Worm (Caenorhabditis elegans) whole organism, L4 larva: ENCODE measurements around the gene C06A6.7.

Experiments
- D1046.2 ChIP-seq: fragments of 200-800 bp; sonication (Bioruptor generic); IDR thresholded peaks from 2 replicates; pipeline ENCODE4 v1.3.6; 2022; ENCODE audit warnings: missing genetic modification characterization, missing compliant biosample characterization
- F10B5.3 ChIP-seq: sonication (generic microtip); optimal IDR thresholded peaks from 2 replicates; lab custom pipeline; 2016; ENCODE audit warnings: mild to moderate bottlenecking, missing genetic modification characterization, missing compliant biosample characterization
- F26F4.8 ChIP-seq: fragments of 200-800 bp; sonication (Bioruptor generic); conservative IDR thresholded peaks from 2 replicates; pipeline ENCODE4 v1.3.6; 2022; ENCODE audit warnings: missing genetic modification characterization, missing compliant biosample characterization
- F44E2.7 ChIP-seq: fragments of 200-800 bp; sonication (Bioruptor generic); IDR thresholded peaks from 2 replicates; pipeline ENCODE4 v2.1.2; 2022; ENCODE audit warnings: missing genetic modification characterization, missing compliant biosample characterization
- F49E8.2 ChIP-seq: sonication (generic microtip); optimal IDR thresholded peaks from 2 replicates; lab custom pipeline; 2016; ENCODE audit warnings: missing compliant biosample characterization, mild to moderate bottlenecking, missing genetic modification characterization, borderline replicate concordance
- R02D3.7 ChIP-seq: fragments of 150-350 bp; sonication (generic microtip); optimal IDR thresholded peaks from 3 replicates; lab custom pipeline; 2014; ENCODE audit warnings: missing biosample characterization, missing genetic modification characterization
- Y105C5A.15 ChIP-seq: fragments of 200-800 bp; sonication (Bioruptor generic); IDR thresholded peaks from 2 replicates; pipeline ENCODE4 v1.3.6; 2022; ENCODE audit warnings: missing genetic modification characterization, missing compliant biosample characterization
- Y48G9A.11 ChIP-seq: fragments of 200-800 bp; sonication (Bioruptor generic); IDR thresholded peaks from 2 replicates; pipeline ENCODE4 v1.3.6; 2022; ENCODE audit warnings: missing genetic modification reagents, missing genetic modification characterization, missing compliant biosample characterization
- Y5F2A.4 ChIP-seq: fragments of 200-800 bp; sonication (Bioruptor generic); optimal IDR thresholded peaks from 2 replicates; lab custom pipeline; 2018; ENCODE audit warnings: mild to moderate bottlenecking, missing genetic modification characterization, missing compliant biosample characterization
- Y75B8A.6 ChIP-seq: fragments of 200-800 bp; sonication (Bioruptor generic); IDR thresholded peaks from 2 replicates; pipeline ENCODE4 v1.3.6; 2022; ENCODE audit warnings: missing genetic modification reagents, missing genetic modification characterization, missing compliant biosample characterization
- aly-2 ChIP-seq: sonication (generic microtip); optimal IDR thresholded peaks from 2 replicates; lab custom pipeline; 2018; ENCODE audit warnings: missing biosample characterization, missing genetic modification characterization
- ceh-28 ChIP-seq: fragments of 150-350 bp; optimal IDR thresholded peaks from 2 replicates; lab custom pipeline; 2014; ENCODE audit warnings: missing biosample characterization, missing genetic modification reagents, missing genetic modification characterization
- ceh-32 ChIP-seq: sonication (generic microtip); optimal IDR thresholded peaks from 2 replicates; lab custom pipeline; 2016; ENCODE audit warnings: mild to moderate bottlenecking, missing genetic modification characterization, missing compliant biosample characterization; ENCODE audit not compliant: poor library complexity
- ceh-44 ChIP-seq: fragments of 200-800 bp; sonication (Bioruptor generic); IDR thresholded peaks from 2 replicates; pipeline ENCODE4 v1.3.6; 2022; ENCODE audit warnings: missing genetic modification reagents, missing genetic modification characterization, missing compliant biosample characterization
- ceh-82 ChIP-seq: sonication (generic microtip); optimal IDR thresholded peaks from 2 replicates; lab custom pipeline; 2017; ENCODE audit warnings: missing biosample characterization, missing genetic modification characterization
- cey-2 ChIP-seq: sonication (generic microtip); optimal IDR thresholded peaks from 3 replicates; lab custom pipeline; 2017; ENCODE audit warnings: missing genetic modification characterization, mild to moderate bottlenecking, missing compliant biosample characterization, antibody characterized with exemption, borderline replicate concordance; ENCODE audit not compliant: insufficient read depth
- daf-19 ChIP-seq: fragments of 200-800 bp; sonication (Bioruptor generic); conservative IDR thresholded peaks from 2 replicates; pipeline ENCODE4 v1.3.6; 2022; ENCODE audit warnings: missing genetic modification characterization, missing compliant biosample characterization
- dmd-6 ChIP-seq: fragments of 200-800 bp; sonication (Bioruptor generic); IDR thresholded peaks from 2 replicates; pipeline ENCODE4 v1.3.6; 2022; ENCODE audit warnings: missing genetic modification reagents, missing genetic modification characterization, missing compliant biosample characterization
- dpl-1 ChIP-seq: fragments of 150-350 bp; optimal IDR thresholded peaks from 2 replicates; lab custom pipeline; 2014; ENCODE audit warnings: missing biosample characterization, missing genetic modification reagents, missing genetic modification characterization
- duxl-1 ChIP-seq: sonication (generic microtip); optimal IDR thresholded peaks from 2 replicates; lab custom pipeline; 2016; ENCODE audit warnings: mild to moderate bottlenecking, missing genetic modification characterization, moderate library complexity, missing compliant biosample characterization; ENCODE audit not compliant: poor library complexity
- egl-43 ChIP-seq: fragments of 200-800 bp; sonication (Bioruptor generic); IDR thresholded peaks from 2 replicates; pipeline ENCODE4 v1.3.6; 2022; ENCODE audit warnings: missing genetic modification reagents, missing genetic modification characterization, missing compliant biosample characterization
- gei-8 ChIP-seq: fragments of 200-800 bp; sonication (Bioruptor generic); optimal IDR thresholded peaks from 2 replicates; lab custom pipeline; 2018; ENCODE audit warnings: mild to moderate bottlenecking, missing genetic modification characterization, missing compliant biosample characterization
- hlh-30 ChIP-seq: sonication (generic microtip); optimal IDR thresholded peaks from 2 replicates; lab custom pipeline; 2017; ENCODE audit warnings: antibody characterized with exemption, mild to moderate bottlenecking, missing genetic modification characterization, missing compliant biosample characterization; ENCODE audit not compliant: insufficient read depth
- lin-13 ChIP-seq: fragments of 150-350 bp; optimal IDR thresholded peaks from 2 replicates; lab custom pipeline; 2014; ENCODE audit warnings: missing biosample characterization, missing genetic modification reagents, missing genetic modification characterization
- lin-15B ChIP-seq: fragments of 150-350 bp; sonication (generic microtip); optimal IDR thresholded peaks from 3 replicates; lab custom pipeline; 2014; ENCODE audit warnings: missing biosample characterization, missing genetic modification characterization
- lin-29 ChIP-seq: fragments of 200-800 bp; sonication (Bioruptor generic); IDR thresholded peaks from 2 replicates; pipeline ENCODE4 v1.3.6; 2022; ENCODE audit warnings: missing genetic modification reagents, missing genetic modification characterization, missing compliant biosample characterization
- lin-39 ChIP-seq: fragments of 150-350 bp; optimal IDR thresholded peaks from 2 replicates; lab custom pipeline; 2014; ENCODE audit warnings: missing biosample characterization, missing genetic modification reagents, missing genetic modification characterization
- lir-3 ChIP-seq: sonication (generic microtip); optimal IDR thresholded peaks from 2 replicates; lab custom pipeline; 2016; ENCODE audit warnings: mild to moderate bottlenecking, missing genetic modification characterization, missing compliant biosample characterization
- lsy-2 ChIP-seq, 2 experiments: fragments of 150-350 bp in 1 of 2; sonication (generic microtip) in 1 of 2; optimal IDR thresholded peaks; 2 replicates each; lab custom pipeline; 2014 to 2017; ENCODE audit warnings: missing biosample characterization in 2 of 2, missing genetic modification characterization in 2 of 2
- madf-9 ChIP-seq: fragments of 200-800 bp; sonication (Bioruptor generic); conservative IDR thresholded peaks from 2 replicates; pipeline ENCODE4 v1.3.6; 2022; ENCODE audit warnings: missing genetic modification reagents, missing genetic modification characterization, missing compliant biosample characterization
- mep-1 ChIP-seq: fragments of 150-350 bp; sonication (generic microtip); optimal IDR thresholded peaks from 3 replicates; lab custom pipeline; 2014; ENCODE audit warnings: missing biosample characterization, missing genetic modification characterization
- mxl-3 ChIP-seq: fragments of 200-800 bp; sonication (Bioruptor generic); optimal IDR thresholded peaks from 2 replicates; lab custom pipeline; 2018; ENCODE audit warnings: mild to moderate bottlenecking, missing genetic modification characterization, missing compliant biosample characterization
- nhr-10 ChIP-seq: fragments of 150-350 bp; optimal IDR thresholded peaks from 2 replicates; lab custom pipeline; 2014; ENCODE audit warnings: missing biosample characterization, missing genetic modification characterization
- nhr-11 ChIP-seq: fragments of 150-350 bp; optimal IDR thresholded peaks from 2 replicates; lab custom pipeline; 2014; ENCODE audit warnings: missing biosample characterization, missing genetic modification characterization
- nhr-111 ChIP-seq: fragments of 200-800 bp; sonication (Bioruptor generic); optimal IDR thresholded peaks from 2 replicates; lab custom pipeline; 2018; ENCODE audit warnings: mild to moderate bottlenecking, missing genetic modification characterization, missing compliant biosample characterization
- nhr-25 ChIP-seq: sonication (generic microtip); optimal IDR thresholded peaks from 2 replicates; lab custom pipeline; 2017; ENCODE audit warnings: missing genetic modification characterization, mild to moderate bottlenecking, missing compliant biosample characterization, antibody characterized with exemption, moderate library complexity, borderline replicate concordance; ENCODE audit not compliant: insufficient read depth
- nhr-6 ChIP-seq: fragments of 150-350 bp; optimal IDR thresholded peaks from 2 replicates; lab custom pipeline; 2014; ENCODE audit warnings: missing biosample characterization, missing genetic modification characterization
- rbr-2 ChIP-seq: sonication (generic microtip); optimal IDR thresholded peaks from 2 replicates; lab custom pipeline; 2016; ENCODE audit warnings: missing genotype, missing genetic modification characterization, missing compliant biosample characterization
- sdz-12 ChIP-seq: fragments of 200-800 bp; sonication (Bioruptor generic); optimal IDR thresholded peaks from 2 replicates; lab custom pipeline; 2018; ENCODE audit warnings: mild to moderate bottlenecking, missing genetic modification characterization, missing compliant biosample characterization
- set-16 ChIP-seq: fragments of 200-800 bp; sonication (Bioruptor generic); IDR thresholded peaks from 2 replicates; pipeline ENCODE4 v1.3.6; 2022; ENCODE audit warnings: missing genetic modification reagents, missing genetic modification characterization, missing compliant biosample characterization
- skn-1 ChIP-seq: fragments of 150-350 bp; optimal IDR thresholded peaks from 2 replicates; lab custom pipeline; 2014; ENCODE audit warnings: missing biosample characterization, missing genetic modification characterization
- snpc-4 ChIP-seq: fragments of 150-350 bp; optimal IDR thresholded peaks from 2 replicates; lab custom pipeline; 2014; ENCODE audit warnings: missing biosample characterization, missing genetic modification characterization
- spr-1 ChIP-seq: sonication (generic microtip); optimal IDR thresholded peaks from 2 replicates; lab custom pipeline; 2016; ENCODE audit warnings: mild to moderate bottlenecking, missing genetic modification characterization, missing compliant biosample characterization
- spr-3 ChIP-seq: fragments of 200-800 bp; sonication (Bioruptor generic); optimal IDR thresholded peaks from 2 replicates; lab custom pipeline; 2018; ENCODE audit warnings: mild to moderate bottlenecking, missing genetic modification characterization, missing compliant biosample characterization
- tra-1 ChIP-seq: fragments of 200-800 bp; sonication (Bioruptor generic); IDR thresholded peaks from 2 replicates; pipeline ENCODE4 v1.3.6; 2022; ENCODE audit warnings: missing genetic modification reagents, missing genetic modification characterization, missing compliant biosample characterization
- unc-39 ChIP-seq: sonication (generic microtip); optimal IDR thresholded peaks from 2 replicates; lab custom pipeline; 2017; ENCODE audit warnings: missing biosample characterization, missing genetic modification characterization
- zfp-3 ChIP-seq: fragments of 200-800 bp; sonication (Bioruptor generic); conservative IDR thresholded peaks from 2 replicates; pipeline ENCODE4 v1.3.6; 2022; ENCODE audit warnings: missing genetic modification reagents, missing genetic modification characterization, missing compliant biosample characterization
- zip-11 ChIP-seq: fragments of 200-800 bp; sonication (Bioruptor generic); IDR thresholded peaks from 2 replicates; pipeline ENCODE4 v1.3.6; 2022; ENCODE audit warnings: missing genetic modification characterization, missing compliant biosample characterization
- zip-2 ChIP-seq: fragments of 150-350 bp; optimal IDR thresholded peaks from 2 replicates; lab custom pipeline; 2014; ENCODE audit warnings: missing biosample characterization, missing genetic modification characterization

The C06A6.7 gene

ce11 chrIV:7824649-7825048, 13.7 kb downstream of the C06A6.7 start:
- no peak for TF ChIP-seq set-16 (GFP tag; lab: Robert Waterston, UW)
- no peak for TF ChIP-seq nhr-6 (tag; lab: Kevin White, UChicago)
- no peak for TF ChIP-seq Y75B8A.6 (GFP tag; lab: Robert Waterston, UW)
- TF ChIP-seq R02D3.7 (tag; lab: Kevin White, UChicago) = no peak

ce11 chrIV:7822524-7822923, 15.8 kb downstream of the C06A6.7 start, which contains the start of gene T14A8.2:
T14A8.2 (minus strand) TSS chrIV:7822624.
- no peak for TF ChIP-seq nhr-25 (tag; lab: Kevin White, UChicago)
- no peak for TF ChIP-seq dmd-6
- no peak for TF ChIP-seq aly-2 (tag; lab: Kevin White, UChicago)
- no peak for TF ChIP-seq Y105C5A.15
- no peak for TF ChIP-seq dpl-1 (GFP tag; lab: Kevin White, UChicago)
- no peak for TF ChIP-seq nhr-10 (tag; lab: Kevin White, UChicago)
- TF ChIP-seq F10B5.3 (tag; lab: Kevin White, UChicago) = no peak
- TF ChIP-seq F49E8.2 = no peak
- no peak for TF ChIP-seq tra-1 (GFP tag; lab: Robert Waterston, UW)
- no peak for TF ChIP-seq D1046.2 (GFP tag; lab: Robert Waterston, UW)
- no peak for TF ChIP-seq ceh-28 (tag; lab: Kevin White, UChicago)
- TF ChIP-seq ceh-44 (GFP tag; lab: Robert Waterston, UW) = no peak
- no peak for TF ChIP-seq lir-3
- no peak for TF ChIP-seq unc-39 (tag; lab: Kevin White, UChicago)
- TF ChIP-seq madf-9 (GFP tag; lab: Robert Waterston, UW) = no peak
- TF ChIP-seq hlh-30 = no peak
- no peak for TF ChIP-seq Y48G9A.11

- TF ChIP-seq Y5F2A.4 (GFP tag; lab: Kevin White, UChicago) (no peak), mep-1 (tag; lab: Kevin White, UChicago) (peak; percentile 38), rbr-2 (tag; lab: Kevin White, UChicago) (peak; percentile 71), daf-19 (GFP tag; lab: Robert Waterston, UW) (no peak), ceh-82 (no peak), nhr-111 (GFP tag; lab: Kevin White, UChicago) (no peak), ceh-32 (tag; lab: Kevin White, UChicago) (no peak), lin-39 (no peak), snpc-4 (tag; lab: Kevin White, UChicago) (no peak), nhr-11 (tag; lab: Kevin White, UChicago) (peak; percentile 73), lsy-2 (tag; optimal IDR thresholded peaks at IDR 0.05; lab: Kevin White, UChicago) (peak in 1 of 2 experiments; percentile 70), F10B5.3 (tag; lab: Kevin White, UChicago) (no peak), sdz-12 (GFP tag; lab: Kevin White, UChicago) (no peak), mxl-3 (GFP tag; lab: Kevin White, UChicago) (no peak), skn-1 (no peak), nhr-10 (tag; lab: Kevin White, UChicago) (no peak), gei-8 (no peak), zip-11 (GFP tag; lab: Robert Waterston, UW) (no peak), F44E2.7 (GFP tag; lab: Robert Waterston, UW) (no peak), cey-2 (no peak), zip-2 (tag; lab: Kevin White, UChicago) (no peak), F26F4.8 (GFP tag; lab: Robert Waterston, UW) (no peak), zfp-3 (GFP tag; lab: Robert Waterston, UW) (no peak), ceh-44 (GFP tag; lab: Robert Waterston, UW) (no peak), set-16 (GFP tag; lab: Robert Waterston, UW) (no peak), nhr-25 (tag; lab: Kevin White, UChicago) (no peak), spr-3 (GFP tag; lab: Kevin White, UChicago) (no peak), lin-15B (tag; lab: Kevin White, UChicago) (no peak), spr-1 (no peak), duxl-1 (no peak), egl-43 (GFP tag; lab: Robert Waterston, UW) (no peak), lin-29 (GFP tag; lab: Robert Waterston, UW) (no peak), lin-13 (GFP tag; lab: Kevin White, UChicago) (no peak)
These were observed 20.5 kb downstream of the C06A6.7 start, which contains the start of gene ric-3 for ce11 chrIV:7817852-7818251. ric-3 (plus strand) TSS chrIV:7818251.
